Worm (Caenorhabditis elegans): ENCODE results near the gene ppm-1.A.

The ppm-1.A gene

DNA sequence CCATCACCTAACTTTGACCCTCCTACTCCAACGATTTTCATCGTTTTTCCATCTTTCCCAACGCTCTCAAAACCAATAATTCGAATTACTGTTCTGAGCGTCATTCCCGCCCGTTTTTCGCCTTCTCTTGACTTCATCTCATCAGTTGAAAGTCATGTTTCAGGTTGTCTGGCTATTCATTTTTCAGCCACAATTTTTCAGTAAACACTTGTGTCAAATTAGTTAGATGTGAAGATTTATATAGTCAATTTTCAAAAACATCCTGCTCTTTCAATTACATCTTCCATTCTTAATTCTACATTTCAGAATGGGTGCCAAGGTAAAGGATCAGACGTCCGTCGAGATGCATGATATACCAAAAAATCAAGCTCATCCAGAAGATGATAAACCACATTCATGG is 36.4 kb upstream of the ppm-1.A start, which contains the start of gene del-6:
TSS of gene del-6 (plus strand) at position 301 of the 400 bp plus-strand sequence.
- TF ChIP-seq aly-1 (tag; optimal IDR thresholded peaks at IDR 0.05) (no peak), sea-1 (GFP tag; conservative IDR thresholded peaks at IDR 0.05) (no peak), ets-7 (tag; optimal IDR thresholded peaks at IDR 0.05) (no peak), tbx-37 (GFP tag; conservative IDR thresholded peaks at IDR 0.05) (no peak), pes-1 (GFP tag; IDR thresholded peaks at IDR 0.05) (no peak), ceh-36 (tag; optimal IDR thresholded peaks at IDR 0.05) (no peak), tra-4 (tag; optimal IDR thresholded peaks at IDR 0.05) (no peak), flt-1 (GFP tag; IDR thresholded peaks at IDR 0.05) (no peak), tbx-11 (GFP tag; IDR thresholded peaks at IDR 0.05) (no peak), F13C5.2 (tag; optimal IDR thresholded peaks at IDR 0.05) (no peak), scrt-1 (GFP tag; IDR thresholded peaks at IDR 0.05) (no peak), hnd-1 (tag; optimal IDR thresholded peaks at IDR 0.05) (no peak), hmg-4 (GFP tag; optimal IDR thresholded peaks at IDR 0.05) (no peak), ama-1 (optimal IDR thresholded peaks at IDR 0.05) (no peak), B0310.2 (tag; optimal IDR thresholded peaks at IDR 0.05) (no peak), hmbx-1 (tag; optimal IDR thresholded peaks at IDR 0.05) (no peak), ceh-13 (GFP tag; optimal IDR thresholded peaks at IDR 0.05) (no peak)

DNA sequence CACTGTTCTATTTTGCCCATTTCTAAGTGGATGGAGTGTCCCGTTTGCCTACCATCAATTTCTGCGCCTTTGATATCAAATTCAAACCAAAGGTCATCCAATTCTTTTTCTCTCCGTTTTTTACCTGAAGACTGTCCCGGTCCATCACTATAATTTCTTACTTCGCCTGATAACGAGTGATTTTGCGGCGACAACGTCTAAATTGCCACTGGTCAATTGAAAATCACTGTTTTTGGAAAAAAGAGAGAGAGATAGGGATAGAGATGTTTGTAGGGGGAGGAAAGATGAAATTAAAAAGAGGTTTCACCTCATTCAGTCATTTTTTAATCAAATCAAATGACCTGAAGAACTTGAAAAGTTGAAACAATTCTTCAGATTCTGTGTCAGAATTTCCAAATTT is 35.3 kb upstream of the ppm-1.A start:
- TF ChIP-seq tbx-37 (GFP tag; conservative IDR thresholded peaks at IDR 0.05) = no peak
- TF ChIP-seq ama-1 (optimal IDR thresholded peaks at IDR 0.05) = no peak
- TF ChIP-seq ets-7 (tag; optimal IDR thresholded peaks at IDR 0.05) = no peak
- TF ChIP-seq hnd-1 (tag; optimal IDR thresholded peaks at IDR 0.05) = no peak
- TF ChIP-seq aly-1 (tag; optimal IDR thresholded peaks at IDR 0.05) = no peak
- no peak for TF ChIP-seq F13C5.2 (tag; optimal IDR thresholded peaks at IDR 0.05)
- TF ChIP-seq pes-1 (GFP tag; IDR thresholded peaks at IDR 0.05) = no peak
- no peak for TF ChIP-seq ceh-36 (tag; optimal IDR thresholded peaks at IDR 0.05)
- TF ChIP-seq scrt-1 (GFP tag; IDR thresholded peaks at IDR 0.05) = no peak
- TF ChIP-seq tbx-11 (GFP tag; IDR thresholded peaks at IDR 0.05) = no peak
- no peak for TF ChIP-seq tra-4 (tag; optimal IDR thresholded peaks at IDR 0.05)
- TF ChIP-seq hmg-4 (GFP tag; optimal IDR thresholded peaks at IDR 0.05) = no peak
- no peak for TF ChIP-seq ceh-13 (GFP tag; optimal IDR thresholded peaks at IDR 0.05)
- no peak for TF ChIP-seq flt-1 (GFP tag; IDR thresholded peaks at IDR 0.05)
- TF ChIP-seq B0310.2 (tag; optimal IDR thresholded peaks at IDR 0.05) = no peak
- TF ChIP-seq hmbx-1 (tag; optimal IDR thresholded peaks at IDR 0.05) = no peak
- TF ChIP-seq sea-1 (GFP tag; conservative IDR thresholded peaks at IDR 0.05) = no peak

DNA sequence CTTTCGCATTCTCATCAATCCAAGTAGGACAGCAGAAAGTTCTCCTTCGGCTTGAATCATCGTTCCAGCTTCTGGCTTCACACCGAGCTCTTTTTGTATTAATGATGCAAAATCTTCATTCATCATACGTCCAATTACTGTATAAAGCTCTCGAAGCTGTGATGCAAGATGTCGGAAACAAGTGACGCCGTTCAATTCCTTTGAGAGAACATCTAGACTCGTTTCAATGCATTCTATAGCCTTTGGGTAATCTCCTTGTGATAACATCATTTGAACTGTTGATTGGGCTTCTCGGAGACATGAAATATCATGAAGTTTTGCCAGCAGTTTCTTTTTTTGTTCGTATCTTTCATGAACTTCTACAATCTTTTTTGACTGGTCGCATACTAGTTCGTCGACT is 32.3 kb upstream of the ppm-1.A start:
- no peak for TF ChIP-seq ets-7 (tag; optimal IDR thresholded peaks at IDR 0.05)
- TF ChIP-seq sea-1 (GFP tag; conservative IDR thresholded peaks at IDR 0.05) = no peak
- no peak for TF ChIP-seq ceh-13 (GFP tag; optimal IDR thresholded peaks at IDR 0.05)
- no peak for TF ChIP-seq hnd-1 (tag; optimal IDR thresholded peaks at IDR 0.05)
- TF ChIP-seq tra-4 (tag; optimal IDR thresholded peaks at IDR 0.05) = no peak

DNA sequence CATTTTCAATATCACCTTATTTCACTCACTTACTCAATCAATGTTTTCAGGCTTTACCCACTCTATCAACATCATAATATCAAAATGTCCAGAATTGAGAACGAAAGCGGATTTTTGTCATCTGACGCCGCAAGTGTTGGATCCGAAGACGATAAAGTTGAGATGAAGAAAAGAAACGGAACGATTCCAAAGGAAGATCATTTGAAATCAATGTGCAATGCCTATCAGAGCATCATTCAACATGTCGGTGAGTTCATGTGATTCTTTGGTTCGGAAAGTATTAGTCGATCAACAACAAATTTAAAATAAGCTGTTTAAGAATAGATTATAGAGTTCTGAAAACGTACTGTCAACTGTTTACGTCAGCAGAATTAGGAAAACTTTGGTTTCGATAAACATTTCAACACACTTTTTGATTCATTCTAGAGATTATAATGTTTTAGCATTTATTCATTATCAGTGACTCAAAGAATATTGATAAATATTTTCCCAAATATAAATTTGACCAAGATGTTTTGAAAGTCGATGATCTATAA is 28.7 kb upstream of the ppm-1.A start, which contains the start of gene cat-4:
TSS of gene cat-4 (plus strand) at position 51 of the 536 bp plus-strand sequence.
- no peak for TF ChIP-seq hmg-4 (GFP tag; optimal IDR thresholded peaks at IDR 0.05)

DNA sequence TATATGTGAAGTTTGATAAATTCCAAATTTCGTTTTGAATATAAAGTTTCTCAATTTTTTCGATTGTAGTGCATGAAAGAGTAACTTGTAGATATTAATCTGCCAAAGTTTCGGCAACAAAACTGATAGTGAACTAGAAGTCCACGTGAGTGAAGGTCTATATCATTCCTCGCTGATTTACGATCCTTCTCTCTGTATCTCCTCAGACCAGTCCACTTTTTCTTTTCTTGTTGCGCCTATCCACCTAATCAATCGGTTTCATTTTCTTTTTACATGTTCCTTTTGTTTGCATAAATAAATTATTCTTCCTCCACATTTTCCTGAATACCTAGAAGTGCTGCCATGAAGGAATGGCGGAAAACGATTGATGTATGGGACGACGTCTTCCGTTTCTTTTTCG is 28.0 kb upstream of the ppm-1.A start:
- TF ChIP-seq tra-4 (tag; optimal IDR thresholded peaks at IDR 0.05) = no peak
- no peak for TF ChIP-seq aly-1 (tag; optimal IDR thresholded peaks at IDR 0.05)

DNA sequence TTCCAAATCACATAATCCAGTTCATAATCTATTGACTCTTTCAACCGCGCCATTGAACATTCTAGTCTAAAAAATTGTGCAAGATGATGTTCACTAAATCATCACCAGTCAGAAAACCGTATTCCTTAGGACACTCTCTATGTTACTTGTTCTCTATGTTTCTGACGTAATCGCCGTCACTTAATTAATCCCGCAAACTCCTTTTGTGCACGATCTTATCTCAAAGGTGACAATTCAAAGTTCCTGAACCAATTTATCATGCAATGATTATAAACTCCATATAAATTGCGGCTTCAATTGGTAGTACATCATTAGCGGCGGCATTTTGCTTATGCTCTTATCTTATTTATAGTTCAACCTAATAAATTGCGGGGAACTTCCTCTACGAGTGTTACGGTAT is 26.6 kb upstream of the ppm-1.A start:
- TF ChIP-seq scrt-1 (GFP tag; IDR thresholded peaks at IDR 0.05) (no peak), ets-7 (tag; optimal IDR thresholded peaks at IDR 0.05) (no peak), pes-1 (GFP tag; IDR thresholded peaks at IDR 0.05) (no peak), tbx-11 (GFP tag; IDR thresholded peaks at IDR 0.05) (no peak), ceh-13 (GFP tag; optimal IDR thresholded peaks at IDR 0.05) (no peak), hmbx-1 (tag; optimal IDR thresholded peaks at IDR 0.05) (no peak), flt-1 (GFP tag; IDR thresholded peaks at IDR 0.05) (no peak), tbx-37 (GFP tag; conservative IDR thresholded peaks at IDR 0.05) (no peak), F13C5.2 (tag; optimal IDR thresholded peaks at IDR 0.05) (no peak), tra-4 (tag; optimal IDR thresholded peaks at IDR 0.05) (no peak), hnd-1 (tag; optimal IDR thresholded peaks at IDR 0.05) (no peak), sea-1 (GFP tag; conservative IDR thresholded peaks at IDR 0.05) (no peak), hmg-4 (GFP tag; optimal IDR thresholded peaks at IDR 0.05) (no peak), B0310.2 (tag; optimal IDR thresholded peaks at IDR 0.05) (no peak), ama-1 (optimal IDR thresholded peaks at IDR 0.05) (no peak)

DNA sequence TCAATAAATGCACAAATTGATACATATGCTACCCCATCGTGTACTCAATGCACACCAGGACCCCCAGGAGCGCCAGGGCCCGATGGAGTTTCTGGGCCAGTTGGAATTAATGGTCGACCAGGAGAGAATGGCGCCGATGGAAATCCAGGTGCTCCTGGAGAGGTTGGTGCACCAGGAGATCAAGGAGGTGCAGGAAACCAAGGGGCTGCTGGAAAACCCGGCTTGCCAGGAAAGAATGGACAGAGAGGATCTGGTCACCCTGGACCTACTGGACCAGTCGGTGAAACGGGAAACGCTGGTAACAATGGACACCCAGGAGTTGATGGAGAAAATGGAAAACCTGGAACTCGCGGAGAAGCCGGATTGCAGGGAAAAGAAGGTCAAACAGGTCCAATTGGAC is 25.4 kb upstream of the ppm-1.A start:
- TF ChIP-seq scrt-1 (GFP tag; IDR thresholded peaks at IDR 0.05) (no peak), hnd-1 (tag; optimal IDR thresholded peaks at IDR 0.05) (no peak), ceh-13 (GFP tag; optimal IDR thresholded peaks at IDR 0.05) (no peak)

DNA sequence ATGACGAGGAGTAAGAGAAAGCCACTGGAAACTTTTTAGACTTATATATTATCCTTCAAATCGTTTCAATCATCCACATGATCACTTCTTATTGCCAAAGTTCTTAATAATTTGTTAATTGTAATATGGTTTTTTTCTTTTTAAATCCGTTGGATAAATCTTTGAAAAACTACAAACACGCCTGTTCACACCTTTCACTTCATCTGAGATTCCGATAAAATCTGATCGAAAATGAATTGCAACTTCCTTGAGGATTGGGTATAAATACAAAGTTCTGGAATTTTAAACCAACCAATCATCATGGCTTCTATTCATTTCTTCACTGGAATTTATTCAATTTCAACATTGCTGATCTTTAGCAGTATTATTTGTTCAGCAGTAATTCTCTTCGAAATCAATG is 24.4 kb upstream of the ppm-1.A start, which contains the start of gene col-152:
TSS of gene col-152 (plus strand) at position 301 of the 400 bp plus-strand sequence.
- no peak for TF ChIP-seq F13C5.2 (tag; optimal IDR thresholded peaks at IDR 0.05)
- TF ChIP-seq scrt-1 (GFP tag; IDR thresholded peaks at IDR 0.05) = no peak
- no peak for TF ChIP-seq ets-7 (tag; optimal IDR thresholded peaks at IDR 0.05)
- no peak for TF ChIP-seq hmg-4 (GFP tag; optimal IDR thresholded peaks at IDR 0.05)

DNA sequence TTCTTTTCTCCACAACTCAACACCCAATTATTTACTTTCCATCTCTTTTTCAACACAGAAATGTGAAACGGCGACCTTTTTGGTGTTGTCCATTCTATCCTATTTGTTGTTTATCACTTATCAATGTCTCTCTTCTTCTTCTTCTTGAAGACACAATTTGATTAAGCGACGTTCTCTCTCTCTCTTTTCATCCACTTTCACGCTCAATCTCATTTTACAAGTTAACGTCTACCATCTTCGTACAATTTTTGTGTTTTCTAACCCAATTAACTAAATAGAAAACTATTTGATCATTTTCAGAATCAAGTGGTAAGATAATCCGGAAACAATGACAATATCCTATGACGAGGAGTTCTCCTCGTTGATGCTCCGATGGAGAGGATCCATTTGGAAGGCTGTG is 21.5 kb upstream of the ppm-1.A start, which contains the start of gene best-14:
TSS of gene best-14 (plus strand) at position 301 of the 400 bp plus-strand sequence.
- TF ChIP-seq tbx-11 (GFP tag; IDR thresholded peaks at IDR 0.05) (no peak), pes-1 (GFP tag; IDR thresholded peaks at IDR 0.05) (no peak), F13C5.2 (tag; optimal IDR thresholded peaks at IDR 0.05) (no peak), tra-4 (tag; optimal IDR thresholded peaks at IDR 0.05) (no peak), ceh-13 (GFP tag; optimal IDR thresholded peaks at IDR 0.05) (no peak), ceh-36 (tag; optimal IDR thresholded peaks at IDR 0.05) (no peak)

Measured in whole organism, early embryonic.